Worm (Caenorhabditis elegans): Measurements from ENCODE around the gene F57F4.2.

The F57F4.2 gene

ce11 chrV:6365597-6365996 is 23.9 kb downstream of the F57F4.2 start, which contains the start of gene cest-33:
TSS of gene cest-33 (minus strand) at chrV:6365671.
- no peak for TF ChIP-seq isw-1 (GFP tag; IDR thresholded peaks at IDR 0.05)
- no peak for TF ChIP-seq snpc-4 (tag; optimal IDR thresholded peaks at IDR 0.05)
- TF ChIP-seq dpl-1 (GFP tag; optimal IDR thresholded peaks at IDR 0.05): peak in 1 of 3 experiments; percentile 0
- TF ChIP-seq lin-35 (GFP tag; optimal IDR thresholded peaks at IDR 0.05): peak in 1 of 2 experiments; percentile 15
- TF ChIP-seq ama-1 (optimal IDR thresholded peaks at IDR 0.05): no peak
- TF ChIP-seq lin-14 (GFP tag; optimal IDR thresholded peaks at IDR 0.05): peak; percentile 54
- TF ChIP-seq hlh-4 (tag; optimal IDR thresholded peaks at IDR 0.05): no peak
- no peak for TF ChIP-seq aha-1 (tag; optimal IDR thresholded peaks at IDR 0.05)
- TF ChIP-seq mef-2 (tag; optimal IDR thresholded peaks at IDR 0.05): no peak
- TF ChIP-seq tbx-2 (tag; optimal IDR thresholded peaks at IDR 0.05): no peak
- no peak for TF ChIP-seq nhr-76 (tag; optimal IDR thresholded peaks at IDR 0.05)
- TF ChIP-seq mab-9 (GFP tag; IDR thresholded peaks at IDR 0.05): no peak
- no peak for TF ChIP-seq zip-4 (GFP tag; optimal IDR thresholded peaks at IDR 0.05)
- peak; percentile 41 for TF ChIP-seq snu-23 (GFP tag; optimal IDR thresholded peaks at IDR 0.05)
- no peak for TF ChIP-seq unc-98 (GFP tag; IDR thresholded peaks at IDR 0.05)
- peak; percentile 31 for TF ChIP-seq mep-1 (tag; optimal IDR thresholded peaks at IDR 0.05)
- no peak for TF ChIP-seq efl-3 (GFP tag; optimal IDR thresholded peaks at IDR 0.05)
- TF ChIP-seq elt-3 (tag; optimal IDR thresholded peaks at IDR 0.05): peak in 3 of 6 experiments; percentile 10 to 65 (median 27)
- no peak for TF ChIP-seq lin-39 (tag; optimal IDR thresholded peaks at IDR 0.05)
- no peak for TF ChIP-seq ceh-8 (GFP tag; optimal IDR thresholded peaks at IDR 0.05)
- TF ChIP-seq hlh-17 (GFP tag; optimal IDR thresholded peaks at IDR 0.05; ENCODE audit: borderline replicate concordance): no peak
- no peak for TF ChIP-seq ces-1 (GFP tag; optimal IDR thresholded peaks at IDR 0.05)
- no peak for TF ChIP-seq lsy-2 (tag; optimal IDR thresholded peaks at IDR 0.05)
- TF ChIP-seq pax-3 (tag; optimal IDR thresholded peaks at IDR 0.05): no peak
- no peak for TF ChIP-seq nhr-19 (GFP tag; conservative IDR thresholded peaks at IDR 0.05)
- no peak for TF ChIP-seq tlp-1 (tag; optimal IDR thresholded peaks at IDR 0.05)
- TF ChIP-seq unc-130 (tag; optimal IDR thresholded peaks at IDR 0.05): no peak
- no peak for TF ChIP-seq sup-37 (GFP tag; optimal IDR thresholded peaks at IDR 0.05)
- no peak for TF ChIP-seq hpl-2 (GFP tag; optimal IDR thresholded peaks at IDR 0.05)
- TF ChIP-seq ceh-63 (GFP tag; optimal IDR thresholded peaks at IDR 0.05): no peak
- TF ChIP-seq nhr-77 (tag; optimal IDR thresholded peaks at IDR 0.05): no peak
- TF ChIP-seq elt-2 (tag; optimal IDR thresholded peaks at IDR 0.05): no peak
- peak; percentile 24 for TF ChIP-seq nhr-71 (tag; optimal IDR thresholded peaks at IDR 0.05)
- no peak for TF ChIP-seq zag-1 (tag; optimal IDR thresholded peaks at IDR 0.05)
- no peak for TF ChIP-seq vab-15 (tag; optimal IDR thresholded peaks at IDR 0.05)
- TF ChIP-seq nhr-47 (tag; optimal IDR thresholded peaks at IDR 0.05): no peak
- TF ChIP-seq nhr-20 (tag; optimal IDR thresholded peaks at IDR 0.05): peak; percentile 74
- peak; percentile 90 for TF ChIP-seq blmp-1 (tag; optimal IDR thresholded peaks at IDR 0.05)
- no peak for TF ChIP-seq swsn-7 (tag; optimal IDR thresholded peaks at IDR 0.05)
- no peak for TF ChIP-seq C34B4.2 (tag; optimal IDR thresholded peaks at IDR 0.05)
- peak; percentile 77 for TF ChIP-seq nhr-85 (tag)

- no peak for TF ChIP-seq tbx-2 (tag; optimal IDR thresholded peaks at IDR 0.05)
- no peak for TF ChIP-seq mab-9 (GFP tag; IDR thresholded peaks at IDR 0.05)
- no peak for TF ChIP-seq snpc-4 (tag; optimal IDR thresholded peaks at IDR 0.05)
- TF ChIP-seq lin-15B (tag; optimal IDR thresholded peaks at IDR 0.05): no peak
- no peak for TF ChIP-seq ama-1 (optimal IDR thresholded peaks at IDR 0.05)
- TF ChIP-seq nhr-47 (tag; optimal IDR thresholded peaks at IDR 0.05): no peak
- TF ChIP-seq mdl-1 (tag; optimal IDR thresholded peaks at IDR 0.05): no peak
- no peak for TF ChIP-seq swsn-7 (tag; optimal IDR thresholded peaks at IDR 0.05)
- TF ChIP-seq alr-1 (tag; optimal IDR thresholded peaks at IDR 0.05; ENCODE audit: borderline replicate concordance): no peak
- no peak for TF ChIP-seq lin-13 (GFP tag; optimal IDR thresholded peaks at IDR 0.05)
- no peak for TF ChIP-seq fos-1 (tag; optimal IDR thresholded peaks at IDR 0.05)
- no peak for TF ChIP-seq lsy-2 (tag; optimal IDR thresholded peaks at IDR 0.05)
- TF ChIP-seq zip-4 (GFP tag; optimal IDR thresholded peaks at IDR 0.05): no peak
- TF ChIP-seq nhr-85 (tag): no peak
- TF ChIP-seq ceh-90 (tag; optimal IDR thresholded peaks at IDR 0.05): no peak
- no peak for TF ChIP-seq nhr-28 (tag; optimal IDR thresholded peaks at IDR 0.05)
These were observed 24.7 kb downstream of the F57F4.2 start for ce11 chrV:6364806-6365205.

Data from whole organism, L1 larva.